Fruit fly (Drosophila melanogaster) whole organism, embryonic: Measurements from ENCODE around the gene osk.

Source experiments
- CG2116 ChIP-seq: fragments of 200-800 bp; sonication (Bioruptor generic); optimal IDR thresholded peaks from 3 replicates; lab custom pipeline; 2018; ENCODE audit warnings: missing biosample characterization, mild to moderate bottlenecking, missing genetic modification characterization
- ken ChIP-seq: fragments of 200-800 bp; sonication (Bioruptor generic); IDR thresholded peaks from 3 replicates; pipeline ENCODE4 v1.3.6; 2022; ENCODE audit warnings: missing biosample characterization, missing genetic modification characterization

DNA sequence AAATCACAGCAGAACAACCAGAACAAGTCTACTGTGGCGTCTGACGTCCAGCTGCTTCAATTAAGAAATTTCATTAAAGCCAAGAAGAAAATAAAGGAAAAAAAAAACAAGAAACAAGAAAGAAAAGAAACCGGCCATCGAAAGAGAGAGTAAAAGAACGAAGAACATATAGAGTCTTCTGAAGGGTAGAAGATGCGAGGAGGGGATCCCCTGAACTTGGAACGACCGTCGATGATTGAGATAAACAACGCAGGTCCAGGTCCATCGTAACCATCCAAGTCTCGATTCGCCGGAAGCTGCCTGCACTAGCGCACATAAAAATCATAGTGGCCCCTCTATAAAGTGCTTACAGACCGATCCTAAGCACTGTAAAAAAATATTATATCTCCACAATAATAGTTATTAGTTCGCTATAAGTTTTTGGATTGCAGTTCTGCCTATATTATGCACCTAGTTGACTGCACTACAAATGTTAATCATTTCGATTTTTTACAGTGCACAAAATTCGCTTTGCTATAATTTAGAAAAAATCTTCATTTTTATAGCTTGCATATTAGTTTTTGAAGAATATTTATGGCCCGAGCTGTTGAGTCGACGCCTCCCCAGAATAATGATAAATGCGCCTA lies 12.2 kb upstream of the osk start:
- no peak for TF ChIP-seq CG2116 (GFP tag; lab: Kevin White, UChicago)
- TF ChIP-seq ken (GFP tag; lab: Robert Waterston, UW), result no peak
